Worm (Caenorhabditis elegans) whole organism, L4/young adult: ENCODE measurements around the gene col-20.

Experiments used
- W03F9.2 ChIP-seq: fragments of 150-350 bp; optimal IDR thresholded peaks from 2 replicates; lab custom pipeline; 2014; ENCODE audit warnings: missing biosample characterization, missing genetic modification characterization
- him-1 ChIP-seq: sonication (generic microtip); optimal IDR thresholded peaks from 2 replicates; lab custom pipeline; 2016; ENCODE audit warnings: missing genotype, missing genetic modification reagents, missing genetic modification characterization, missing compliant biosample characterization

DNA sequence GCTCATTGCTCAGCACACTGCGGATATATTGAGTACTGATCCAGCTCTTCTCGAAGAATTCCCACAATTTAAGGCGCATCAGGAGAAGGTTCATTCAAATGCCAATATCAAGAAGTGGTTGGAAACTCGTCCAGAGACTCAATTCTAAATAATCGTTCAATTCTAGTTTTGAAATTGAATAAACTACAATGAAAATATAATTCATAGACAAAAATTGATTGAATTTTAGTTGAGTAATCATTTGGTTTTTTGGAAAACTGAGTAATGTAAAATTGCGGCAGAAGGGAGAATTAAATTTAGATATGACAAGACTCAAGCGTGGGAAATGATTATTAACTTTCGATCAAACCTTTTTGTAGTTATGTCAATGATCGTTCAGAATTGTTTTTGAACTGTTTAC is 13.8 kb upstream of the col-20 start:
- TF ChIP-seq W03F9.2 (tag; lab: Kevin White, UChicago) (no peak), him-1 (tag; lab: Kevin White, UChicago) (no peak)
